Worm (Caenorhabditis elegans) whole organism, early embryonic: ENCODE results near the gene F44E2.8.

Experiments used
- B0310.2 ChIP-seq: sonication (generic microtip); optimal IDR thresholded peaks from 2 replicates; lab custom pipeline; 2016; ENCODE audit warnings: mild to moderate bottlenecking, missing genetic modification characterization, missing compliant biosample characterization
- F13C5.2 ChIP-seq: sonication (generic microtip); optimal IDR thresholded peaks from 2 replicates; lab custom pipeline; 2017; ENCODE audit warnings: mild to moderate bottlenecking, missing genetic modification characterization, inconsistent platforms, missing compliant biosample characterization
- aly-1 ChIP-seq: sonication (generic microtip); optimal IDR thresholded peaks from 2 replicates; lab custom pipeline; 2016; ENCODE audit warnings: missing genetic modification characterization, missing compliant biosample characterization
- ama-1 ChIP-seq: fragments of 150-350 bp; optimal IDR thresholded peaks from 2 replicates; lab custom pipeline; 2014
- ceh-13 ChIP-seq: fragments of 200-800 bp; sonication (Bioruptor generic); optimal IDR thresholded peaks from 2 replicates; lab custom pipeline; 2018; ENCODE audit warnings: mild to moderate bottlenecking, missing genetic modification characterization, missing compliant biosample characterization
- ceh-36 ChIP-seq: sonication (generic microtip); optimal IDR thresholded peaks from 2 replicates; lab custom pipeline; 2016; ENCODE audit warnings: missing genetic modification characterization, inconsistent platforms, missing compliant biosample characterization
- ets-7 ChIP-seq: sonication (generic microtip); optimal IDR thresholded peaks from 2 replicates; lab custom pipeline; 2016; ENCODE audit warnings: missing genotype, missing genetic modification characterization, missing compliant biosample characterization
- flt-1 ChIP-seq: fragments of 200-800 bp; sonication (Bioruptor generic); IDR thresholded peaks from 2 replicates; pipeline ENCODE4 v1.3.6; 2022; ENCODE audit warnings: missing genetic modification characterization, missing compliant biosample characterization
- hmbx-1 ChIP-seq: sonication (generic microtip); optimal IDR thresholded peaks from 2 replicates; lab custom pipeline; 2016; ENCODE audit warnings: mild to moderate bottlenecking, missing genetic modification characterization, missing compliant biosample characterization
- hmg-4 ChIP-seq: fragments of 200-800 bp; sonication (Bioruptor generic); optimal IDR thresholded peaks from 2 replicates; lab custom pipeline; 2018; ENCODE audit warnings: mild to moderate bottlenecking, missing genetic modification characterization, missing compliant biosample characterization
- hnd-1 ChIP-seq: sonication (generic microtip); optimal IDR thresholded peaks from 2 replicates; lab custom pipeline; 2016; ENCODE audit warnings: missing genetic modification characterization, missing compliant biosample characterization
- pes-1 ChIP-seq: fragments of 200-800 bp; sonication (Bioruptor generic); IDR thresholded peaks from 2 replicates; pipeline ENCODE4 v1.3.6; 2022; ENCODE audit warnings: missing genetic modification reagents, missing genetic modification characterization, missing compliant biosample characterization
- scrt-1 ChIP-seq: fragments of 200-800 bp; sonication (Bioruptor generic); IDR thresholded peaks from 2 replicates; pipeline ENCODE4 v1.3.6; 2022; ENCODE audit warnings: missing genetic modification characterization, missing compliant biosample characterization
- sea-1 ChIP-seq: fragments of 200-800 bp; sonication (Bioruptor generic); conservative IDR thresholded peaks from 2 replicates; pipeline ENCODE4 v1.3.6; 2022; ENCODE audit warnings: missing genetic modification characterization, missing compliant biosample characterization
- tbx-11 ChIP-seq: fragments of 200-800 bp; sonication (Bioruptor generic); IDR thresholded peaks from 2 replicates; pipeline ENCODE4 v1.3.6; 2022; ENCODE audit warnings: missing genetic modification characterization, missing compliant biosample characterization
- tbx-37 ChIP-seq: fragments of 200-800 bp; sonication (Bioruptor generic); conservative IDR thresholded peaks from 2 replicates; pipeline ENCODE4 v1.3.6; 2022; ENCODE audit warnings: missing genetic modification reagents, missing genetic modification characterization, missing compliant biosample characterization
- tra-4 ChIP-seq: sonication (generic microtip); optimal IDR thresholded peaks from 2 replicates; lab custom pipeline; 2017; ENCODE audit warnings: missing genetic modification characterization, missing compliant biosample characterization

Gene F44E2.8

ce11 chrIII:8829245-8829644, 20.4 kb downstream of the F44E2.8 start, which contains the start of gene F44E2.3:
F44E2.3 (minus strand) TSS chrIII:8829305.
- no peak for TF ChIP-seq hmbx-1

ce11 chrIII:8827128-8827527, 22.5 kb downstream of the F44E2.8 start, which contains the start of gene F54F2.9:
F54F2.9 (minus strand) TSS chrIII:8827228.
- TF ChIP-seq sea-1 (GFP tag; lab: Robert Waterston, UW) (no peak), tbx-37 (GFP tag; lab: Robert Waterston, UW) (no peak), B0310.2 (tag; lab: Kevin White, UChicago) (no peak), pes-1 (no peak), flt-1 (no peak), hmbx-1 (no peak), F13C5.2 (tag; lab: Kevin White, UChicago) (no peak), ceh-13 (no peak), aly-1 (tag; lab: Kevin White, UChicago) (no peak), hnd-1 (tag; lab: Kevin White, UChicago) (no peak), ceh-36 (no peak), ama-1 (lab: Kevin White, UChicago) (no peak), tra-4 (tag; lab: Kevin White, UChicago) (no peak), ets-7 (tag; lab: Kevin White, UChicago) (no peak), scrt-1 (GFP tag; lab: Robert Waterston, UW) (no peak), tbx-11 (no peak)

DNA sequence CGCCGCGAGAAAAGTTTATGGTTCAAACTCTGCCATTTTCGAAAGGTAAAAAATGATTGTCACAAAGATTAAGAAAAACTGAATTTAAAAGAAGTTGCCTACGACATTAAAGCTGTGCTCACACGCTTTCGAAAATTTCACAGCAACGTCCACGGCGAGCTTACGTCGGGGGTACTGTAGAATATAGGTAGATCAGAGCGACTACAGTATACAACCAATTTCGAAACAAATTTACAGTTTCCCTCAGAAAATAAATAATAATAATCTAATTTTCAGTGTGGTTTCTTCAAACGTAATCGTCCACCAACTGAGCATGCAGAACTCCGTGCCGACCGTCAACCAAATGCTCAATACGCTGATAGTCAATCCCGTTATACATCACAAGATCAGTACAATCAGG, 25.1 kb downstream of the F44E2.8 start:
- TF ChIP-seq B0310.2 (tag; lab: Kevin White, UChicago), result no peak
- no peak for TF ChIP-seq aly-1 (tag; lab: Kevin White, UChicago)
- no peak for TF ChIP-seq sea-1 (GFP tag; lab: Robert Waterston, UW)
- no peak for TF ChIP-seq pes-1
- TF ChIP-seq ets-7 (tag; lab: Kevin White, UChicago), result no peak

- TF ChIP-seq ets-7 (tag; lab: Kevin White, UChicago) (no peak), aly-1 (tag; lab: Kevin White, UChicago) (no peak), flt-1 (no peak), tbx-37 (GFP tag; lab: Robert Waterston, UW) (no peak)
Measured at ce11 chrIII:8818599-8818998, 31.1 kb downstream of the F44E2.8 start, which contains the start of gene pat-2. pat-2 (plus strand) TSS chrIII:8818899.

DNA sequence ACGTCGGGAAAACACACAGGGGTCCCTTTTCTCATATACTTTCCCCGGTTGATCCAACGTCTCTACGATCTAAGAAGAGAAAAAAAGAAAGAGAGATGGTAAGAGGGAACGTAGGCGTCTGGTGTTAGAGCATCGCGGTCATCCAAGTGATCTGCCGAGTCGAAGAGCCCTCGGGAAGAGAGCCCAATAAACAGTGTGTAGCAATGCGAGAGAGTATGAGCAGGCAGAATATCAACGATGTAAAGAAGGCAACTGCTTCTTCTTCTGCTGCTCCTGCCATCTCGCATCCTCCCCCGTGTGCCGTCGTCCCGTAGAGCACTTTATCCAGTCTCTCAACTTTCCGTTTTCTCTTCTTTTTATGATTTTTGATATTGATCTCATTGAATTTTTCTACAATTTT, 34.0 kb downstream of the F44E2.8 start:
- no peak for TF ChIP-seq ceh-36
- no peak for TF ChIP-seq sea-1 (GFP tag; lab: Robert Waterston, UW)
- TF ChIP-seq tbx-37 (GFP tag; lab: Robert Waterston, UW), result no peak
- no peak for TF ChIP-seq hmbx-1
- TF ChIP-seq aly-1 (tag; lab: Kevin White, UChicago), result no peak
- no peak for TF ChIP-seq hnd-1 (tag; lab: Kevin White, UChicago)
- TF ChIP-seq tra-4 (tag; lab: Kevin White, UChicago), result no peak

- TF ChIP-seq hnd-1 (tag; lab: Kevin White, UChicago), result no peak
- TF ChIP-seq hmg-4 (GFP tag; lab: Kevin White, UChicago), result no peak
- TF ChIP-seq F13C5.2 (tag; lab: Kevin White, UChicago), result no peak
- TF ChIP-seq tbx-11, result no peak
- no peak for TF ChIP-seq ama-1 (lab: Kevin White, UChicago)
- TF ChIP-seq sea-1 (GFP tag; lab: Robert Waterston, UW), result no peak
- TF ChIP-seq tra-4 (tag; lab: Kevin White, UChicago), result no peak
- no peak for TF ChIP-seq flt-1
- no peak for TF ChIP-seq ets-7 (tag; lab: Kevin White, UChicago)
- no peak for TF ChIP-seq scrt-1 (GFP tag; lab: Robert Waterston, UW)
- no peak for TF ChIP-seq ceh-36
- no peak for TF ChIP-seq aly-1 (tag; lab: Kevin White, UChicago)
- TF ChIP-seq ceh-13, result no peak
- TF ChIP-seq hmbx-1, result no peak
- no peak for TF ChIP-seq B0310.2 (tag; lab: Kevin White, UChicago)
- TF ChIP-seq pes-1, result no peak
Measured at ce11 chrIII:8811111-8811510, 38.6 kb downstream of the F44E2.8 start.

DNA sequence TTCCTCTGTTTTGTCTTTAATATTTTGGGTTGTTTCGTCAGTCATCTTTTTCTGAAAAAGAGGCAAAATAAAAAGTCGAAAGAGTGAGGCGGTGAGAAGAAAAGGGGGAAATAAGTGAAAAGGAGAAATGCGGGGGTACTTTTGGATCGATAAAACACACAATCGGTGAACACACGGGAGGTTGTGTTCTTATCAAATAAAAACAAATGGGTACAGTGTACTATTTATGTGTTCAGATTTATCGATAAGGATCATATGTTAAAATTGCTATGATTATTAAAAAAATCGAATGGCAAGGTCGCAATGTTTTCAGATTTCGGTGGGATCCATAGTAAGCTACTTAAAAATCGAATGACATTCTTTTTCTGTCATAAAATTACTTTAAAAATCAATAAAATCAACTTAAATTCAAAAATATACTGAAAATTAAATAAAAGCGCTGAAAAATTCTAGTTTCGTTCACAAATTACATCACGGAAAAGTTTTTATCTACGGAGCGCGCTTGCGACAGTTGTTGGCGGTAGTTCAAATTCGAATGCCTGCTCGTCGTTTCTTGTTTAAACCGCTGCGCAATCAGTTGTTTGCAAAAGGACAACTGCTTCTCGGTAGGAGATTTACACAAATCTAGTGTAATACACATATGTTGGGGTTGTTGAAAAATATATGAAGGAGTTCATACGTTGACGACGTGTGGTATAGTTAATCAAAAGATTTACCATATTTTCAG, 40.3 kb downstream of the F44E2.8 start, which contains the start of gene prx-19:
Gene prx-19 (minus strand): TSS at position 51 of the 727 bp plus-strand sequence.
- no peak for TF ChIP-seq scrt-1 (GFP tag; lab: Robert Waterston, UW)
- TF ChIP-seq hmbx-1, result no peak
- TF ChIP-seq aly-1 (tag; lab: Kevin White, UChicago), result no peak
- TF ChIP-seq hnd-1 (tag; lab: Kevin White, UChicago), result no peak
- no peak for TF ChIP-seq ets-7 (tag; lab: Kevin White, UChicago)
- no peak for TF ChIP-seq tbx-37 (GFP tag; lab: Robert Waterston, UW)
- no peak for TF ChIP-seq pes-1
- no peak for TF ChIP-seq B0310.2 (tag; lab: Kevin White, UChicago)
- TF ChIP-seq tra-4 (tag; lab: Kevin White, UChicago), result no peak
- TF ChIP-seq ceh-36, result no peak
- TF ChIP-seq F13C5.2 (tag; lab: Kevin White, UChicago), result no peak
- TF ChIP-seq ceh-13, result no peak
- TF ChIP-seq ama-1 (lab: Kevin White, UChicago), result no peak
- TF ChIP-seq flt-1, result no peak
- no peak for TF ChIP-seq tbx-11
- TF ChIP-seq sea-1 (GFP tag; lab: Robert Waterston, UW), result no peak

DNA sequence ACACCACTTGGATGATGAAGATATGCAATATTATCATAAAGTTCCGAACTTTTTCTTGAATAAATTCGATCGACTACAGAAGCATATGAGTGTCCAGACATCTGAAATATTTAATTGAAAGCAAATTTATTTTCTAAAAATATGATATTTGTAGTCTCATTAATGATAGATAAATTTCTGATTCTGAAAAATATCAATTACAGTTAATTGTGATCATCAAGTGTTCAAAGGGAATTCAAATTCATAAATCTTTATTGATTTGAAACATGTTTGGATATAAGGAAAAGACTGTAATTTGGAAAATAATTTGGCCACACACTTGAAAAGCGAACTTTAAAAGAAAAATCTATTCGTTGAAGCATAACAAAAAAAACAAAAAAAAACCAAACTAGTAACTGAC, 42.4 kb downstream of the F44E2.8 start, which contains the start of gene F54F2.7:
Gene F54F2.7 (minus strand): TSS at position 101 of the 400 bp plus-strand sequence.
- TF ChIP-seq ceh-13 (no peak), F13C5.2 (tag; lab: Kevin White, UChicago) (no peak), ceh-36 (no peak), ets-7 (tag; lab: Kevin White, UChicago) (no peak), B0310.2 (tag; lab: Kevin White, UChicago) (no peak), ama-1 (lab: Kevin White, UChicago) (no peak), tra-4 (tag; lab: Kevin White, UChicago) (no peak), flt-1 (no peak), pes-1 (no peak), sea-1 (GFP tag; lab: Robert Waterston, UW) (no peak), tbx-37 (GFP tag; lab: Robert Waterston, UW) (no peak), scrt-1 (GFP tag; lab: Robert Waterston, UW) (no peak), hnd-1 (tag; lab: Kevin White, UChicago) (no peak), hmg-4 (GFP tag; lab: Kevin White, UChicago) (no peak), tbx-11 (no peak), hmbx-1 (no peak), aly-1 (tag; lab: Kevin White, UChicago) (no peak)
